Fruit fly (Drosophila melanogaster): ENCODE results near the gene CG9967.

CG9967 gene

DNA sequence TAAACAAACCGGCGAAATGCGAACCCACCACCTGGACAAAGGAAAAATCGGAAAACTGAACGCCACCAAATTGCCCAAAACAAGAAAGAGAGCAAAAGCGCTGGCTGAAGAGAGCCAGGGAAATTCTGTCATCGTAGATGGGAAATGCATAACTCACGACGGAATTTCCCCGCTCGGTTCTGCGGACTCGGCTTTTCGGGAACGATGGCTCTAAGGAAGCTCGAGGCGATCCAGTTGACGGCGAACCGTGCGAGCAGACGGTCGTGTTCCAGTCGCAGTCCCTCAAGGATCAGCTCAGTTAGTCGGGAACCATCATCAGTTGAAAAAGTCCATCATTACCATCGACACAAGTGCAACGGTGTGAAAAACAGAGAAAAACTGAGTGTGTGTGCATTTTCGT, 45.7 kb downstream of the CG9967 start, which contains the start of gene eys:
Gene eys, plus strand, starts transcription at position 232 of the 400 bp plus-strand sequence.
- TF ChIP-seq CG11617 (GFP tag; optimal IDR thresholded peaks at IDR 0.05) (no peak), CG5204 (GFP tag; optimal IDR thresholded peaks at IDR 0.05) (no peak), CG33017 (tag; optimal IDR thresholded peaks at IDR 0.05) (no peak), Mnt (GFP tag; optimal IDR thresholded peaks at IDR 0.05) (no peak), kay (GFP tag; ENCODE audit: borderline replicate concordance) (no peak), CG1620 (GFP tag; optimal IDR thresholded peaks at IDR 0.05) (no peak), CG7045 (GFP tag; optimal IDR thresholded peaks at IDR 0.05) (no peak), Crg-1 (GFP tag; optimal IDR thresholded peaks at IDR 0.05) (no peak), toe (GFP tag; optimal IDR thresholded peaks at IDR 0.05) (no peak), CG12768 (GFP tag; optimal IDR thresholded peaks at IDR 0.05) (no peak), tj (GFP tag; optimal IDR thresholded peaks at IDR 0.05) (no peak), pad (GFP tag; optimal IDR thresholded peaks at IDR 0.05) (no peak)

DNA sequence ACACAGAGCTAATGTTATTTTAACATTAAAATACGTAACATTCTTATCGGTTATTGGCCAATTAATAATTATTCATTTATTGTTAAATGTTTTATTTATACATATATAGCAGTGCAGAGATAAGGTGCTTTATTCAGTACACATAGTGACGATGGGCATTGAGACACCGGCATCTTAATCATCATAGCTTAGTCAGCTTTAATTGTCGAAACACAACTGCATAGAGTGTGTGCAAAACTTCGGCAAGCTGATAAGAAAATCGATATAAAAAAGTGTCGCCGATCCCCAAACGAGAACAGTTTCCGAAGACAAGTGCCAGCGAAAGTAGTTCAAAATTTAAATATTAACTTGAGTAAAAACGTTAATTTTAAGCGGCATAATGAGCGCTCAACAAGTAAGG, 49.5 kb downstream of the CG9967 start, which contains the start of gene CG16995:
Gene CG16995, plus strand, starts transcription at position 301 of the 400 bp plus-strand sequence.
- TF ChIP-seq Crg-1 (GFP tag; optimal IDR thresholded peaks at IDR 0.05) (no peak), CG33017 (tag; optimal IDR thresholded peaks at IDR 0.05) (no peak), CG7045 (GFP tag; optimal IDR thresholded peaks at IDR 0.05) (no peak), Clk (GFP tag; optimal IDR thresholded peaks at IDR 0.05) (no peak), kay (GFP tag; ENCODE audit: borderline replicate concordance) (no peak), CG5204 (GFP tag; optimal IDR thresholded peaks at IDR 0.05) (no peak), cnc (optimal IDR thresholded peaks at IDR 0.05) (no peak), Mnt (GFP tag; optimal IDR thresholded peaks at IDR 0.05) (no peak), bab1 (GFP tag; optimal IDR thresholded peaks at IDR 0.05) (no peak)

DNA sequence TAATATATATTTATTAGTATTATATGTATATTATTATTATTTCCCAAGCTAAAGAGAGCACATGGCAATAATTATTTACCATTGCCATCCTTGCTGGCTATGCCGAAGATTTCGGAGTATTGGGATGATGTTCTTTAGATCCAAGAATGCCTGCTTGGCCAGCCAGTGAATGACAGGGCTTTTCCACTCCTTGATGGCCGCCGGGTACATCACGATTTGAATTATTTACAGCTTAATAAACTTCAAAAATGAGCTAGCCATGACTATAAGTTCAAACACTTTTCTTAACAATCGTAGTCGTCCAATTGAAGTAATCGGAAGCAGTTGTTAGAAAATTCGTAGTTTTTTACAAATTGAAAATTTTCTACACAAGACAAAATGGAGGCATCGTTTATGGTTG, 57.4 kb downstream of the CG9967 start, which contains the start of gene CG31949:
Gene CG31949, plus strand, starts transcription at position 301 of the 400 bp plus-strand sequence.
- TF ChIP-seq Crg-1 (GFP tag; optimal IDR thresholded peaks at IDR 0.05): no peak
- no peak for TF ChIP-seq CG33017 (tag; optimal IDR thresholded peaks at IDR 0.05)
- TF ChIP-seq CG11617 (GFP tag; optimal IDR thresholded peaks at IDR 0.05): no peak
- TF ChIP-seq cic (GFP tag; optimal IDR thresholded peaks at IDR 0.05): no peak
- TF ChIP-seq tj (GFP tag; optimal IDR thresholded peaks at IDR 0.05): no peak

DNA sequence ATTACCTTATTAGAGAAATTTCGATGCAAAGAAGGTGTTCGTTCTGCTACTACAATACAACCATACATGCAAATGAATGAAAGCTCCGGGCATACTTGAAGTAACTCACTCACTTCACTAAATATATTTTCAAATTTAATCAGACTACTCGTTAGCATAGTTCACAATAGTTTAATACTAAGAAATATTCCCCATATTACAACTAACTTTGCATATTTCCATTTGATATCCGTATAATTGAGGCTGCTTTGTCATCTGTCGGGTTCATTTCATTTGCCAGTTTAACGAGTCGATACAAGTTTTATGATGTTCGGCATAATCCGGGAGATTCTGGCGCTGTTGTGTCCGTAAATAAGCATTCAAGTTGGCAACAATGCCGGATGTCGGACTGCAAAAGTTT, 66.5 kb downstream of the CG9967 start, which contains the start of gene robl22E:
Gene robl22E, minus strand, starts transcription at position 101 of the 400 bp plus-strand sequence.
- TF ChIP-seq bab1 (GFP tag; optimal IDR thresholded peaks at IDR 0.05) (no peak), CG7045 (GFP tag; optimal IDR thresholded peaks at IDR 0.05) (no peak), CG7101 (tag; optimal IDR thresholded peaks at IDR 0.05) (no peak), CG1620 (GFP tag; optimal IDR thresholded peaks at IDR 0.05) (no peak), ovo (GFP tag; optimal IDR thresholded peaks at IDR 0.05) (no peak), cic (GFP tag; optimal IDR thresholded peaks at IDR 0.05) (no peak), CG12768 (GFP tag; optimal IDR thresholded peaks at IDR 0.05) (no peak), CG5204 (GFP tag; optimal IDR thresholded peaks at IDR 0.05) (no peak), CG33017 (tag; optimal IDR thresholded peaks at IDR 0.05) (no peak), CG14711 (tag; optimal IDR thresholded peaks at IDR 0.05) (no peak), toe (GFP tag; optimal IDR thresholded peaks at IDR 0.05) (no peak)

DNA sequence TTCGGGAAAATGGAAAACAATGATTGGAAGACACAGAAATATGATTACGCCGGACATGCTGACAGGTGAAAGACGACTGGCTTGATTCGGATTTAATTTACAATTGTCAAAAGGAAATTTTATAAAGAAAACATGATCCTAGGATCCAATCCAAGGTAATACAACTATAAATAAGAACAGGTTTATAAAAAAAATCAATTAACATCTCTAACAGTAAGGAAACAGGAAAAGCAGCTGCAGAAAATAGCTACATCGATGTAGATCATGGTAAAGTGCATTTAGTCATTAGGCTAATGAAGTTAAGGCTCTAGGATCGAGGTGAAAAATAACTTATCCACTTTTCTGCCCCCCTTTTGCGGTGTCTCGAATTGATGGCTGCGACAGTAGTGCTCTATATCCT, 67.8 kb downstream of the CG9967 start, which contains the start of gene CG17237:
Gene CG17237, minus strand, starts transcription at position 101 of the 400 bp plus-strand sequence.
- no peak for TF ChIP-seq ovo (GFP tag; optimal IDR thresholded peaks at IDR 0.05)
- TF ChIP-seq Crg-1 (GFP tag; optimal IDR thresholded peaks at IDR 0.05): no peak
- no peak for TF ChIP-seq CG1620 (GFP tag; optimal IDR thresholded peaks at IDR 0.05)
- TF ChIP-seq CG14711 (tag; optimal IDR thresholded peaks at IDR 0.05): no peak
- TF ChIP-seq toe (GFP tag; optimal IDR thresholded peaks at IDR 0.05): no peak
- no peak for TF ChIP-seq tj (GFP tag; optimal IDR thresholded peaks at IDR 0.05)
- TF ChIP-seq pad (GFP tag; optimal IDR thresholded peaks at IDR 0.05): no peak
- TF ChIP-seq CG5204 (GFP tag; optimal IDR thresholded peaks at IDR 0.05): no peak
- no peak for TF ChIP-seq bab1 (GFP tag; optimal IDR thresholded peaks at IDR 0.05)

DNA sequence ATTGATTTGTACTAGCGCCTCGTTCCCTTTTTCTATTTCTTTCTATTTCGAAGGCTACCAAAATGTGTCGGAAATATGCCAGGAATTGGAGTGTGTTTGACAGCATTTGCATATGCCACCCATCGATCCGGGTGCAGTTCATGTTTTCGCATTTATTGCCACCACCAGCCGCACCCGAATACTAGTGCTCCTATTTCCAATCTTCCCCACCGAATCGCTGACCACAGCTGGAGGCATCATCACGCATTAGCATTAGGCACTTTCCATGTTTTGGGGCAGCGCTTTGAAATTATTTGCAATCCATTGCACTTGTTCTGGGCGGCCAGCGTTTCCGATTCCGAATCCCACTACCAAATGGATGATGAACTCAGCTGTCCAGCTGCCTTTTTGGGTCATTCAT, 69.3 kb downstream of the CG9967 start, which contains the start of gene CG42658:
Gene CG42658, minus strand, starts transcription at position 101 of the 400 bp plus-strand sequence.
- TF ChIP-seq cic (GFP tag; optimal IDR thresholded peaks at IDR 0.05) (no peak), CG1620 (GFP tag; optimal IDR thresholded peaks at IDR 0.05) (no peak), Crg-1 (GFP tag; optimal IDR thresholded peaks at IDR 0.05) (no peak), CG12768 (GFP tag; optimal IDR thresholded peaks at IDR 0.05) (no peak), CG14711 (tag; optimal IDR thresholded peaks at IDR 0.05) (no peak), ovo (GFP tag; optimal IDR thresholded peaks at IDR 0.05) (no peak), toe (GFP tag; optimal IDR thresholded peaks at IDR 0.05) (no peak), Hr96 (GFP tag; optimal IDR thresholded peaks at IDR 0.05) (no peak)

DNA sequence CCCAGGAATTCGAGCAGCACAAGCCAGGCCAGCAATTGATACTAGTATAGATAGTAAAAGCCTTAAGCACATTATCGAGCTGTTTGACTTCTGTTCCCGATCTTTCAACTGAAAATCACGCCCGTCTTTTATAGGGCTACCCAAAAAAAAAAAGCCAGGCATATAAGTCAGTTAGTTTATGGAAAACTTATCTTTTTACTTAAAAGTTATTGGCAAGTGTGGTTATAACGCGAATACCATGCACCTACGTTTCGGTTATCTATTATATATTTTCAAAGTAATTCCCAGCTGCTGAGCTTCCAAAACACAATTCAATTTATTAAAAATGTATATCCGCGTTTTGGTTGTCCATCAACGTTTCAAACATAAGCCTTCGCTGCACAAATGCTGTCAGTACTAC, 70.4 kb downstream of the CG9967 start, which contains the start of gene CG31681:
Gene CG31681, minus strand, starts transcription at position 101 of the 400 bp plus-strand sequence.
- TF ChIP-seq Hr96 (GFP tag; optimal IDR thresholded peaks at IDR 0.05) (no peak), CG1620 (GFP tag; optimal IDR thresholded peaks at IDR 0.05) (no peak), toe (GFP tag; optimal IDR thresholded peaks at IDR 0.05) (no peak), bab1 (GFP tag; optimal IDR thresholded peaks at IDR 0.05) (no peak), CG12768 (GFP tag; optimal IDR thresholded peaks at IDR 0.05) (no peak), CG7045 (GFP tag; optimal IDR thresholded peaks at IDR 0.05) (no peak), cic (GFP tag; optimal IDR thresholded peaks at IDR 0.05) (no peak), Clk (GFP tag; optimal IDR thresholded peaks at IDR 0.05) (no peak), kay (GFP tag; ENCODE audit: borderline replicate concordance) (no peak), CG33017 (tag; optimal IDR thresholded peaks at IDR 0.05) (no peak), CG11617 (GFP tag; optimal IDR thresholded peaks at IDR 0.05) (no peak), CG7101 (tag; optimal IDR thresholded peaks at IDR 0.05) (no peak), tj (GFP tag; optimal IDR thresholded peaks at IDR 0.05) (no peak), pad (GFP tag; optimal IDR thresholded peaks at IDR 0.05) (no peak), ovo (GFP tag; optimal IDR thresholded peaks at IDR 0.05) (no peak), Mnt (GFP tag; optimal IDR thresholded peaks at IDR 0.05) (no peak)
